Worm (Caenorhabditis elegans): ENCODE data around the gene irk-3.
A peak's percentile ranks its signal among the peaks of the same experiment; 100 is the strongest.
"Not testable (repeated sequence)": the region's sequence is repeated elsewhere in the genome, so short reads cannot be mapped to it uniquely, and the experiment has no call there.

ce11 chrX:14386670-14387069, 16.5 kb upstream of the irk-3 start:
- TF ChIP-seq cog-1 (tag; optimal IDR thresholded peaks at IDR 0.05); klf-2 (GFP tag; conservative IDR thresholded peaks at IDR 0.05); med-1 (GFP tag; optimal IDR thresholded peaks at IDR 0.05; ENCODE audit: insufficient read depth); ztf-29 (GFP tag; IDR thresholded peaks at IDR 0.05); T22C8.4 (GFP tag; IDR thresholded peaks at IDR 0.05); flt-1 (GFP tag; IDR thresholded peaks at IDR 0.05); ztf-23 (GFP tag; IDR thresholded peaks at IDR 0.05); ref-1 (GFP tag; conservative IDR thresholded peaks at IDR 0.05): not testable (repeated sequence)
- peak; percentile 66; the same call in 1 of the 2 replicates for TF ChIP-seq tab-1 (GFP tag; IDR thresholded peaks at IDR 0.05)

Data from whole organism, midembryonic.